Fruit fly (Drosophila melanogaster) whole organism, embryonic: ENCODE data around the gene LysRS.
A peak's percentile ranks its signal among the peaks of the same experiment; 100 is the strongest.

Experiments used
- Aef1 ChIP-seq: fragments of 200-800 bp; sonication (Bioruptor generic); IDR thresholded peaks from 3 replicates; pipeline ENCODE4 v1.3.6; 2022; ENCODE audit warnings: missing biosample characterization, missing genetic modification characterization
- CG4328 ChIP-seq: fragments of 200-800 bp; sonication (Bioruptor generic); optimal IDR thresholded peaks from 3 replicates; lab custom pipeline; 2017; ENCODE audit warnings: missing biosample characterization, missing genetic modification reagents, missing genetic modification characterization
- CG4404 ChIP-seq: fragments of 200-800 bp; sonication (Bioruptor generic); IDR thresholded peaks from 2 replicates; pipeline ENCODE4 v1.3.6; 2022; ENCODE audit warnings: missing biosample characterization, missing genetic modification characterization
- HmgZ ChIP-seq: fragments of 200-800 bp; sonication (Bioruptor generic); optimal IDR thresholded peaks from 2 replicates; lab custom pipeline; 2018; ENCODE audit warnings: missing biosample characterization, mild to moderate bottlenecking, missing genetic modification characterization
- Hr3 ChIP-seq: fragments of 200-800 bp; sonication (Bioruptor generic); optimal IDR thresholded peaks from 3 replicates; lab custom pipeline; 2016; ENCODE audit warnings: missing biosample characterization, missing genetic modification characterization
- Sox102F ChIP-seq: fragments of 200-800 bp; sonication (Bioruptor generic); optimal IDR thresholded peaks from 2 replicates; lab custom pipeline; 2018; ENCODE audit warnings: missing biosample characterization, mild to moderate bottlenecking, missing genetic modification characterization, moderate library complexity
- crp ChIP-seq, 2 experiments: fragments of 200-800 bp; sonication (Bioruptor generic); optimal IDR thresholded peaks; 2 replicates in 1 of 2; 3 replicates in 1 of 2; lab custom pipeline; 2017; ENCODE audit warnings: missing biosample characterization in 2 of 2, missing genetic modification characterization in 2 of 2, mild to moderate bottlenecking in 1 of 2, moderate library complexity in 1 of 2
- dati ChIP-seq: fragments of 200-800 bp; sonication (Bioruptor generic); IDR thresholded peaks from 2 replicates; pipeline ENCODE4 v1.3.6; 2022; ENCODE audit warnings: missing biosample characterization, missing genetic modification characterization
- pan ChIP-seq, 4 experiments: fragments of >200 bp in 3 of 4; fragments of 200-800 bp in 1 of 4; sonication (Bioruptor generic) in 1 of 4; optimal IDR thresholded peaks in 3 of 4; IDR thresholded peaks in 1 of 4; 2 replicates each; pipeline versions ENCODE4 v1.3.6 to Lab custom; 2017 to 2022; ENCODE audit warnings: missing biosample characterization in 2 of 4, missing genetic modification characterization in 2 of 4, mixed read lengths in 1 of 4

DNA sequence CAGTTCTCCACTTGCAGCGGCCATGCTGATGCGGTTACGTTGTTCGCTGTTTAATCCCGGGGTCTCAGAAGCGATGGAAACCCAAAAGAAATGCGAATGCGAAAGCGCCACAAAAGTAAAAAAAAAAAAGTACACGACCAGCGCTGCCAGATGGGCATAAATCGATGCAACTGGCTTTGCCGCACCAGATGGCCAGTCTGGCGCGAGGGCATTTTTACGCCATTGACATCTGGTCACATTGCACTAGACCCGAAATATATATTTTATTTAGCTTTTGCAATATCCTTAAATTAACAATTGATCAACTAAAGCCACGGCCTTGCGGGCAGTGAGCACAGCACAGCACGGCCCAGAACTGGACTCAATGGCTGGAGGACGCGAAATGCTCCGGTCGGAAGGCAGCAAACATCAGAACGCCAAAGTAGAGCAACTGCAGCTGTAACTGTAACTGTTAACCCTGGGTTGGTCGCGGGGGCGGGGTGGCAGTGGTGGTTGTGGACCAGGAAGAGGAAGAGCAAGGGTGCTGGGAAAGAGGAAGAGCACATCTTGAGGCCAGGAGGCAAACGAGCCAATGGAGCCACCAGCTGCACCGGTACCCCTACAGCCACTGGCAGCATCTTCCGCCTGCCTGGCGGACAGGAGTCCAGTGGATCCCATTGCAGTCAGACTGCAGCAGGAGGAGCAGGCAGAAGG, at the start of gene LysRS, which contains the start of gene Hecw:
- TF ChIP-seq crp (GFP tag; optimal IDR thresholded peaks at IDR 0.05; lab: Kevin White, UChicago), result peak in 1 of 2 experiments; percentile 42
- no peak for TF ChIP-seq CG4404 (GFP tag; lab: Robert Waterston, UW)
- TF ChIP-seq Hr3 (GFP tag; lab: Kevin White, UChicago), result no peak
- TF ChIP-seq HmgZ (tag; lab: Kevin White, UChicago), result peak; percentile 44
- no peak for TF ChIP-seq CG4328 (GFP tag; lab: Kevin White, UChicago)
- TF ChIP-seq Aef1 (GFP tag; lab: Robert Waterston, UW), result no peak
- no peak for TF ChIP-seq dati (GFP tag; lab: Robert Waterston, UW)
- TF ChIP-seq pan (optimal IDR thresholded peaks at IDR 0.05; lab: Kevin White, UChicago), result no peak
- no peak for TF ChIP-seq pan (GFP tag; optimal IDR thresholded peaks at IDR 0.05 in 1 of 2, IDR thresholded peaks at IDR 0.05 in 1 of 2)
- no peak for TF ChIP-seq Sox102F (GFP tag; lab: Kevin White, UChicago)
